Worm (Caenorhabditis elegans) whole organism, midembryonic: ENCODE data around the gene ZK355.3.

Experiments used
- cog-1 ChIP-seq: sonication (generic microtip); optimal IDR thresholded peaks from 2 replicates; lab custom pipeline; 2016; ENCODE audit warnings: missing genetic modification characterization, missing compliant biosample characterization
- klf-2 ChIP-seq: fragments of 200-800 bp; sonication (Bioruptor generic); conservative IDR thresholded peaks from 2 replicates; pipeline ENCODE4 v1.3.6; 2022; ENCODE audit warnings: missing genetic modification reagents, missing genetic modification characterization, missing compliant biosample characterization
- med-1 ChIP-seq: sonication (generic microtip); optimal IDR thresholded peaks from 2 replicates; lab custom pipeline; 2017; ENCODE audit warnings: missing genetic modification characterization, mild to moderate bottlenecking, missing compliant biosample characterization, antibody characterized with exemption, missing genetic modification reagents; ENCODE audit not compliant: insufficient read depth
- ref-1 ChIP-seq: fragments of 200-800 bp; sonication (Bioruptor generic); conservative IDR thresholded peaks from 2 replicates; pipeline ENCODE4 v1.3.6; 2022; ENCODE audit warnings: missing genetic modification reagents, missing genetic modification characterization, missing compliant biosample characterization
- tab-1 ChIP-seq: fragments of 200-800 bp; sonication (Bioruptor generic); IDR thresholded peaks from 2 replicates; pipeline ENCODE4 v1.3.6; 2022; ENCODE audit warnings: missing genetic modification characterization, missing compliant biosample characterization
- ztf-23 ChIP-seq: fragments of 200-800 bp; sonication (Bioruptor generic); IDR thresholded peaks from 2 replicates; pipeline ENCODE4 v1.3.6; 2022; ENCODE audit warnings: missing genetic modification reagents, missing genetic modification characterization, missing compliant biosample characterization

DNA sequence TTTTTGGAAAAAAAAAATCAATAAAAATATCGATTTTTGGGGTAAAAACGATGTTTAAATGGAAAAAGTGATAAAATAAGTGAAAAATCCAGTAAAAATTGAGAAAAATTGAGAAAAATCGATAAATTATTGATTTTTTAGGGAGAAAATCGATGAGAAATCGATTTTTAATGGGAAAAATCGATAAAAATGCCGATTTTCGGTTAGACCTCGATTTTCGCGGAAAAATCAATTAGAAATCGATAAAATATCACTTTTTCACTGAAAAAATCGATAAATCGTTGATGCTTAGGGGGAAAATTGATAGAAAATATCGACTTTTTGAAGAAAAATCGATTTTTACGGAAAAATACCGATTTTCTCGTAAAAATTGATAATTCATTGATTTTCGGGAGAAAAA is 26.3 kb downstream of the ZK355.3 start:
- TF ChIP-seq ref-1 (GFP tag; lab: Robert Waterston, UW) (no peak), cog-1 (tag; lab: Kevin White, UChicago) (no peak), tab-1 (GFP tag; lab: Robert Waterston, UW) (no peak), med-1 (GFP tag; lab: Kevin White, UChicago) (no peak), ztf-23 (no peak), klf-2 (GFP tag; lab: Robert Waterston, UW) (no peak)
